Worm (Caenorhabditis elegans) whole organism, L2 larva: ENCODE results near the gene kap-1.
A peak's percentile ranks its signal among the peaks of the same experiment; 100 is the strongest.

Source experiments
- C34F6.9 ChIP-seq: fragments of 150-350 bp; optimal IDR thresholded peaks from 2 replicates; lab custom pipeline; 2014; ENCODE audit warnings: missing biosample characterization, missing genetic modification characterization
- F13H6.1 ChIP-seq: sonication (generic microtip); optimal IDR thresholded peaks from 2 replicates; lab custom pipeline; 2016; ENCODE audit warnings: missing genetic modification characterization, missing compliant biosample characterization
- R02D3.7 ChIP-seq: fragments of 150-350 bp; optimal IDR thresholded peaks from 2 replicates; lab custom pipeline; 2014; ENCODE audit warnings: missing biosample characterization, missing genetic modification characterization
- Y55F3AM.14 ChIP-seq: fragments of 200-800 bp; sonication (Bioruptor generic); optimal IDR thresholded peaks from 2 replicates; lab custom pipeline; 2018; ENCODE audit warnings: mild to moderate bottlenecking, missing genetic modification characterization, missing compliant biosample characterization
- ZK546.5 ChIP-seq: sonication (generic microtip); optimal IDR thresholded peaks from 2 replicates; lab custom pipeline; 2017; ENCODE audit warnings: missing biosample characterization, missing genetic modification characterization
- alr-1 ChIP-seq: fragments of 150-350 bp; optimal IDR thresholded peaks from 2 replicates; lab custom pipeline; 2014; ENCODE audit warnings: missing biosample characterization, missing genetic modification characterization
- aly-2 ChIP-seq: fragments of 150-350 bp; optimal IDR thresholded peaks from 2 replicates; lab custom pipeline; 2014; ENCODE audit warnings: missing biosample characterization, missing genetic modification characterization
- ama-1 ChIP-seq: fragments of 150-350 bp; optimal IDR thresholded peaks from 2 replicates; lab custom pipeline; 2018; ENCODE audit warnings: inconsistent platforms
- blmp-1 ChIP-seq: sonication (generic microtip); optimal IDR thresholded peaks from 2 replicates; lab custom pipeline; 2017; ENCODE audit warnings: missing genetic modification characterization, mild to moderate bottlenecking, missing compliant biosample characterization, antibody characterized with exemption, moderate library complexity; ENCODE audit not compliant: insufficient read depth
- ceh-16 ChIP-seq: fragments of 150-350 bp; optimal IDR thresholded peaks from 2 replicates; lab custom pipeline; 2014; ENCODE audit warnings: missing biosample characterization, missing genetic modification characterization
- ceh-82 ChIP-seq: fragments of 150-350 bp; optimal IDR thresholded peaks from 2 replicates; lab custom pipeline; 2014; ENCODE audit warnings: missing biosample characterization, missing genetic modification characterization
- crh-2 ChIP-seq: sonication (generic microtip); optimal IDR thresholded peaks from 2 replicates; lab custom pipeline; 2017; ENCODE audit warnings: missing biosample characterization, missing genetic modification characterization
- egl-27 ChIP-seq: sonication (generic microtip); optimal IDR thresholded peaks from 3 replicates; lab custom pipeline; 2017; ENCODE audit warnings: missing biosample characterization, missing genetic modification reagents, missing genetic modification characterization
- elt-1 ChIP-seq: fragments of 150-350 bp; optimal IDR thresholded peaks from 2 replicates; lab custom pipeline; 2014; ENCODE audit warnings: missing biosample characterization, missing genetic modification characterization
- elt-3 ChIP-seq: sonication (generic microtip); optimal IDR thresholded peaks from 2 replicates; lab custom pipeline; 2017; ENCODE audit warnings: missing biosample characterization, missing genetic modification characterization
- fos-1 ChIP-seq: fragments of 150-350 bp; optimal IDR thresholded peaks from 2 replicates; lab custom pipeline; 2014; ENCODE audit warnings: missing biosample characterization, missing genetic modification characterization
- gmeb-1 ChIP-seq: fragments of 150-350 bp; optimal IDR thresholded peaks from 2 replicates; lab custom pipeline; 2014; ENCODE audit warnings: missing biosample characterization, missing genetic modification characterization
- lin-11 ChIP-seq: fragments of 150-350 bp; sonication (generic microtip); optimal IDR thresholded peaks from 2 replicates; lab custom pipeline; 2014; ENCODE audit warnings: missing biosample characterization, missing genetic modification characterization, inconsistent platforms, mixed read lengths
- lin-13 ChIP-seq: fragments of 150-350 bp; optimal IDR thresholded peaks from 2 replicates; lab custom pipeline; 2014; ENCODE audit warnings: missing biosample characterization, missing genetic modification reagents, missing genetic modification characterization
- lin-39 ChIP-seq: fragments of 150-350 bp; optimal IDR thresholded peaks from 2 replicates; lab custom pipeline; 2014; ENCODE audit warnings: missing biosample characterization, missing genetic modification reagents, missing genetic modification characterization
- lsy-2 ChIP-seq, 2 experiments: fragments of 150-350 bp in 1 of 2; sonication (generic microtip) in 1 of 2; optimal IDR thresholded peaks; 2 replicates each; lab custom pipeline; 2014 to 2017; ENCODE audit warnings: missing biosample characterization in 2 of 2, missing genetic modification characterization in 2 of 2
- mab-5 ChIP-seq: fragments of 150-350 bp; optimal IDR thresholded peaks from 2 replicates; lab custom pipeline; 2014; ENCODE audit warnings: missing biosample characterization, missing genetic modification characterization
- mbf-1 ChIP-seq: sonication (generic microtip); optimal IDR thresholded peaks from 2 replicates; lab custom pipeline; 2017; ENCODE audit warnings: missing biosample characterization, missing genetic modification characterization
- mdl-1 ChIP-seq, 2 experiments: fragments of 150-350 bp in 1 of 2; sonication (generic microtip) in 1 of 2; optimal IDR thresholded peaks; 2 replicates each; lab custom pipeline; 2017; ENCODE audit warnings: missing biosample characterization in 2 of 2, missing genetic modification characterization in 2 of 2
- nhr-11 ChIP-seq: fragments of 150-350 bp; optimal IDR thresholded peaks from 2 replicates; lab custom pipeline; 2014; ENCODE audit warnings: missing biosample characterization, missing genetic modification characterization
- nhr-12 ChIP-seq: fragments of 150-350 bp; optimal IDR thresholded peaks from 2 replicates; lab custom pipeline; 2014; ENCODE audit warnings: missing biosample characterization, missing genetic modification characterization
- nhr-129 ChIP-seq: fragments of 150-350 bp; optimal IDR thresholded peaks from 2 replicates; lab custom pipeline; 2014; ENCODE audit warnings: missing biosample characterization, missing genetic modification characterization
- nhr-21 ChIP-seq: fragments of 150-350 bp; optimal IDR thresholded peaks from 2 replicates; lab custom pipeline; 2014; ENCODE audit warnings: missing biosample characterization, missing genetic modification characterization
- nhr-23 ChIP-seq: fragments of 150-350 bp; optimal IDR thresholded peaks from 2 replicates; lab custom pipeline; 2014; ENCODE audit warnings: missing biosample characterization, missing genetic modification reagents, missing genetic modification characterization
- nhr-25 ChIP-seq: fragments of 150-350 bp; sonication (generic microtip); optimal IDR thresholded peaks from 3 replicates; lab custom pipeline; 2014; ENCODE audit warnings: missing biosample characterization, missing genetic modification characterization
- nhr-6 ChIP-seq: fragments of 150-350 bp; optimal IDR thresholded peaks from 2 replicates; lab custom pipeline; 2014; ENCODE audit warnings: missing biosample characterization, missing genetic modification characterization
- nhr-77 ChIP-seq: fragments of 150-350 bp; optimal IDR thresholded peaks from 2 replicates; lab custom pipeline; 2014; ENCODE audit warnings: missing biosample characterization, missing genetic modification characterization
- peb-1 ChIP-seq: fragments of 150-350 bp; optimal IDR thresholded peaks from 2 replicates; lab custom pipeline; 2014; ENCODE audit warnings: missing biosample characterization, missing genetic modification characterization
- sem-4 ChIP-seq: fragments of 150-350 bp; optimal IDR thresholded peaks from 2 replicates; lab custom pipeline; 2014; ENCODE audit warnings: missing biosample characterization, missing genetic modification reagents, missing genetic modification characterization
- skn-1 ChIP-seq: sonication (generic microtip); optimal IDR thresholded peaks from 2 replicates; lab custom pipeline; 2017; ENCODE audit warnings: missing biosample characterization, missing genetic modification characterization
- sma-3 ChIP-seq: sonication (generic microtip); optimal IDR thresholded peaks from 2 replicates; lab custom pipeline; 2016; ENCODE audit warnings: missing genetic modification reagents, missing genetic modification characterization, missing compliant biosample characterization
- sma-9 ChIP-seq, 2 experiments: fragments of 150-350 bp in 1 of 2; sonication (generic microtip) in 1 of 2; optimal IDR thresholded peaks; 2 replicates each; lab custom pipeline; 2014 to 2016; ENCODE audit warnings: missing genetic modification characterization in 2 of 2, mild to moderate bottlenecking in 1 of 2, missing biosample characterization in 1 of 2, missing compliant biosample characterization in 1 of 2, missing genetic modification reagents in 1 of 2, moderate library complexity in 1 of 2
- snpc-4 ChIP-seq: fragments of 150-350 bp; optimal IDR thresholded peaks from 2 replicates; lab custom pipeline; 2014; ENCODE audit warnings: missing biosample characterization, missing genetic modification characterization
- unc-39 ChIP-seq: fragments of 150-350 bp; optimal IDR thresholded peaks from 2 replicates; lab custom pipeline; 2014; ENCODE audit warnings: missing biosample characterization, missing genetic modification characterization
- unc-55 ChIP-seq: fragments of 150-350 bp; sonication (generic microtip); optimal IDR thresholded peaks from 3 replicates; lab custom pipeline; 2014; ENCODE audit warnings: missing biosample characterization, missing genetic modification reagents, missing genetic modification characterization
- unc-62 ChIP-seq: fragments of 150-350 bp; optimal IDR thresholded peaks from 2 replicates; lab custom pipeline; 2014; ENCODE audit warnings: missing biosample characterization, missing genetic modification reagents, missing genetic modification characterization
- zag-1 ChIP-seq: fragments of 150-350 bp; optimal IDR thresholded peaks from 2 replicates; lab custom pipeline; 2014; ENCODE audit warnings: missing biosample characterization, missing genetic modification characterization
- ztf-1 ChIP-seq: fragments of 200-800 bp; sonication (Bioruptor generic); conservative IDR thresholded peaks from 2 replicates; pipeline ENCODE4 v1.3.6; 2022; ENCODE audit warnings: missing genetic modification characterization, missing compliant biosample characterization
- ztf-11 ChIP-seq: sonication (generic microtip); optimal IDR thresholded peaks from 2 replicates; lab custom pipeline; 2017; ENCODE audit warnings: missing biosample characterization, missing genetic modification characterization
- ztf-4 ChIP-seq: fragments of 150-350 bp; optimal IDR thresholded peaks from 2 replicates; lab custom pipeline; 2014; ENCODE audit warnings: missing biosample characterization, missing genetic modification characterization

The kap-1 gene

DNA sequence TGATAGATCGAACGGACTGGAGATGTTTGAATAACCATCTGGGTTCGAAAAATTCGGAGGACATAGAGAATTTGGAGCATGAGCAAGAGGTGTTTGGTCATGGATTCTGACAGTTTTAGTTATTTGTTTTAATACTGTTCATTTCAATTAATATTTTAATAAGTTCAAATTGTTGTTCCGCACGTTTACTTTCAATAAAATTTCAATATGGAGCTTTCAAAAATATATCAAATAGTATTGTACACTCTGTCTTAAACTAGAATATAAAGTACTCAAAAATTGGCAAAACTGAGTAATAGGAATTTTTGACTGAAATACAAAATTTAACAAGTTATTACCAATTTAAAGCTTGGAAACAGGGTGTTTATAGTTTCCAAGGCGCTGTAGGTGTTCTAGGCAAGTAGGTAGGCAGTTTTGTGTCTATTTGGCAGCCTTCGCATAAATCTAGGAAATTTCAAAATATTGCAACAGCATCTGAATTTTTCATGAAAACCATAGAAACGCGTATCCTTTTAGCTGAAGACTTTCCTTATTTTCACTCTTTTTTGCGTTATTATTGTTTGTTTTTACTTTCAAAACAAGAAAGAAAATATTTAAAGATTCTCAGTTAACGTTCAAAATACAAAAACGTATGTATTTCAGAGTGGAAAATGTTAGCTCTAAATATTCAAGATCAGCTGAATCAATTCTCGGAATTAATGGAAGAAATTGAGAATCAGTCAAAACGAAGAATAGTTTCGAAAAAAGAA is 28.6 kb downstream of the kap-1 start, which contains the start of the genes T20B12.5 and T20B12.4:
Gene T20B12.5, minus strand, starts transcription at position 101 of the 749 bp plus-strand sequence.
Gene T20B12.4, plus strand, starts transcription at position 699 of the 749 bp plus-strand sequence.
- TF ChIP-seq snpc-4 (no peak), ZK546.5 (tag; lab: Kevin White, UChicago) (no peak), alr-1 (tag; lab: Kevin White, UChicago) (no peak), ztf-11 (tag; lab: Kevin White, UChicago) (no peak), nhr-12 (tag; lab: Kevin White, UChicago) (no peak), lsy-2 (tag; optimal IDR thresholded peaks at IDR 0.05; lab: Kevin White, UChicago) (no peak), ztf-4 (tag; lab: Kevin White, UChicago) (no peak), zag-1 (tag; lab: Kevin White, UChicago) (no peak)

DNA sequence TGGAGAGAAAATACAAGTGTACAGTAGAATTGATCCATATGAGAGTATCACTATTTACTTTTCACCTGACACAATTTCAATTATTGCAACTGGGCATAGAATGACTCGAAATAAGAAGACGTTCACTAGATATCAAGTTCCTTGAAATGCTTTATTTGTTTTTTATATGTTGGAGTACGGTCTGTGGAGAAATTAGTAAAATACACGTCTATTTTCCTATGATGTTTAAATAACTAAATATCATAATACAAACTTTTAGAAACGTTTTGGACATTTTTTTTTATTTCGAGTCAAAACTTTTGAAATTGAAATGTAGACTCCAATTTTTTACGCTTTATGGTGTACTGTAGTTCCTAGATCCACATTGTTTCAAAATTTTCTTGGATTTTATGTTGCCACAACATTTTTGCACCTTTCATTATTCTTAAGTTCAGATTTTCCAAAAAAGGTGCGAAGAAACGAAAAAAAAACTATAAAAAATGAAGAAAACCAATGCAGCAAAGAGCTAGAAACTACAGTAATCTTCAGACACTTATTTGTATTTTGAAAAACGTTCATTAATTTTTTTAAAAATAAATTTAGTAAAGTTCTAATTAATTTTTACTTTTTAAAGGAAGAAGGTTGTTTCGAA is 30.9 kb downstream of the kap-1 start:
- TF ChIP-seq lin-11 (no peak), skn-1 (tag; lab: Kevin White, UChicago) (no peak), blmp-1 (tag; lab: Kevin White, UChicago) (peak; percentile 35), nhr-129 (no peak), zag-1 (tag; lab: Kevin White, UChicago) (no peak), lin-39 (no peak), peb-1 (tag; lab: Kevin White, UChicago) (no peak), mbf-1 (tag; lab: Kevin White, UChicago) (no peak), aly-2 (no peak), R02D3.7 (tag; lab: Kevin White, UChicago) (no peak), nhr-21 (tag; lab: Kevin White, UChicago) (peak; percentile 10), elt-3 (no peak), lsy-2 (tag; optimal IDR thresholded peaks at IDR 0.05; lab: Kevin White, UChicago) (peak in 1 of 2 experiments; percentile 53), ztf-11 (tag; lab: Kevin White, UChicago) (no peak), unc-55 (GFP tag; lab: Kevin White, UChicago) (no peak), nhr-23 (tag; lab: Kevin White, UChicago) (no peak), snpc-4 (no peak), ceh-82 (tag; lab: Kevin White, UChicago) (no peak), ama-1 (lab: Kevin White, UChicago) (peak; percentile 14), unc-62 (GFP tag; lab: Kevin White, UChicago) (no peak), Y55F3AM.14 (GFP tag; lab: Kevin White, UChicago) (peak; percentile 15), elt-1 (no peak), mab-5 (tag; lab: Kevin White, UChicago) (no peak), sem-4 (tag; lab: Kevin White, UChicago) (no peak), nhr-11 (tag; lab: Kevin White, UChicago) (no peak), egl-27 (tag; lab: Kevin White, UChicago) (no peak), sma-3 (GFP tag; lab: Kevin White, UChicago) (peak; percentile 43), nhr-6 (tag; lab: Kevin White, UChicago) (no peak), mdl-1 (tag; optimal IDR thresholded peaks at IDR 0.05; lab: Kevin White, UChicago) (no peak), ceh-16 (tag; lab: Kevin White, UChicago) (no peak), unc-39 (tag; lab: Kevin White, UChicago) (no peak), alr-1 (tag; lab: Kevin White, UChicago) (no peak), F13H6.1 (no peak), fos-1 (no peak), nhr-77 (tag; lab: Kevin White, UChicago) (no peak), nhr-25 (tag; lab: Kevin White, UChicago) (peak; percentile 71), crh-2 (no peak), gmeb-1 (tag; lab: Kevin White, UChicago) (no peak), C34F6.9 (tag; lab: Kevin White, UChicago) (no peak), lin-13 (peak; percentile 2), ztf-1 (GFP tag; lab: Robert Waterston, UW) (no peak), ZK546.5 (tag; lab: Kevin White, UChicago) (no peak), ztf-4 (tag; lab: Kevin White, UChicago) (peak; percentile 42), sma-9 (GFP tag; optimal IDR thresholded peaks at IDR 0.05; lab: Kevin White, UChicago) (no peak), sma-9 (tag; optimal IDR thresholded peaks at IDR 0.05; lab: Kevin White, UChicago) (no peak)
